Fruit fly (Drosophila melanogaster) whole organism: ENCODE data around the gene CG14285.

Source experiments
- CG8478 ChIP-seq: fragments of >200 bp; optimal IDR thresholded peaks from 2 replicates; lab custom pipeline; 2018; ENCODE audit warnings: inconsistent platforms
- Dll ChIP-seq: fragments of >200 bp; optimal IDR thresholded peaks from 2 replicates; lab custom pipeline; 2017
- EcR ChIP-seq, 2 experiments: fragments of >200 bp; optimal IDR thresholded peaks; 2 replicates each; lab custom pipeline; 2017; ENCODE audit warnings: missing biosample characterization in 2 of 2, missing genetic modification characterization in 2 of 2, missing genetic modification reagents in 2 of 2
- pan ChIP-seq: fragments of >200 bp; optimal IDR thresholded peaks from 2 replicates; lab custom pipeline; 2017
- psq ChIP-seq: fragments of >200 bp; optimal IDR thresholded peaks from 2 replicates; lab custom pipeline; 2017
- usp ChIP-seq: fragments of >200 bp; optimal IDR thresholded peaks from 2 replicates; lab custom pipeline; 2017; ENCODE audit warnings: missing biosample characterization, missing genetic modification characterization, mixed read lengths

- TF ChIP-seq pan (lab: Kevin White, UChicago): no peak
- no peak for TF ChIP-seq EcR (GFP tag; optimal IDR thresholded peaks at IDR 0.05; lab: Kevin White, UChicago)
- no peak for TF ChIP-seq usp (GFP tag; lab: Kevin White, UChicago)
- no peak for TF ChIP-seq CG8478 (lab: Kevin White, UChicago)
- no peak for TF ChIP-seq psq
- TF ChIP-seq Dll (lab: Kevin White, UChicago): no peak
These were observed 14.0 kb upstream of the CG14285 start for dm6 chr3R:19010923-19011322.
